Fruit fly (Drosophila melanogaster): ENCODE results near the gene Pgant35A.
A peak's percentile ranks its signal among the peaks of the same experiment; 100 is the strongest.

The Pgant35A gene

DNA sequence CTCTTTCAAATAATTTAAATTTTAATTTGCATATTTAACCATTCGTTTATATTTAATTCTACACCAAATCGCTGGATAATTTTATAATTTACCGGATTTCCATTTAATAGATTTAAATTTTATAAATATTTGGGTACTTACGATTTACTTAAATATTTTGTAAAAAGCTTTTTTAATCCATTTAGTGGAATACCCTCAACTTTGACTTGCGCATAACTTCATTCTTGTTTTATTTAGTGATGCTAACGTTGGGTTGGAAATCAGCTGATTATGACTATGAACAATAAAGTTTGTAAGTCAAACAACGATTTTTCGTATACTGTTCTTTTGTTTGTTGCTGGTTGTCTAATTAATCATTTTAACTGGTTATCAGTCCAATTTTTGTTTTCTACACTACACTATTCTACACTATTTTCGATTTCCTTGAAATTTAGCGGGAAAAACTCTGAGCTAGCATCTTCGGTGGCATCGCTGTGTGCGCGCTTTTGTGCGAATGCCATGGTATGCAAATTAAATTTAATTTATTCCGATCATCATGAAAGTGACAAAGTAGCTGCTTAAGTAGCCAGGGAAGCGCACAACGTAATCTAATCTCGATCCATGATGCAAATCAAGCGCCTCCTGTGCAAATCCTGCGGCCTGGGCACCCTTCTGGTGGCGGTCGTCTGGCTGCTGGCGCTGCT is at the start of gene Pgant35A:
Pgant35A (plus strand) TSS at position 473 of the 683 bp plus-strand sequence.
- TF ChIP-seq CG32006 (GFP tag; optimal IDR thresholded peaks at IDR 0.05) (peak; percentile 21), salr (GFP tag; optimal IDR thresholded peaks at IDR 0.05) (peak in 1 of 2 experiments; percentile 4), dac (GFP tag; optimal IDR thresholded peaks at IDR 0.05) (no peak), net (GFP tag; optimal IDR thresholded peaks at IDR 0.05) (no peak), Hr38 (GFP tag; optimal IDR thresholded peaks at IDR 0.05) (no peak), Ets96B (tag; optimal IDR thresholded peaks at IDR 0.05) (no peak), Hr4 (GFP tag; optimal IDR thresholded peaks at IDR 0.05) (peak; percentile 23), CG6854 (GFP tag; optimal IDR thresholded peaks at IDR 0.05) (no peak), Eip93F (GFP tag; optimal IDR thresholded peaks at IDR 0.05) (no peak), spab (GFP tag; optimal IDR thresholded peaks at IDR 0.05) (no peak), fd59A (GFP tag; optimal IDR thresholded peaks at IDR 0.05) (no peak), CG31627 (GFP tag; optimal IDR thresholded peaks at IDR 0.05) (peak; percentile 36), Sox102F (GFP tag; optimal IDR thresholded peaks at IDR 0.05) (peak; percentile 26), OdsH (GFP tag; optimal IDR thresholded peaks at IDR 0.05) (no peak), CG11902 (GFP tag; optimal IDR thresholded peaks at IDR 0.05) (no peak), CG3919 (GFP tag; optimal IDR thresholded peaks at IDR 0.05) (no peak), Ets21C (GFP tag; optimal IDR thresholded peaks at IDR 0.05) (no peak), Sox15 (GFP tag; optimal IDR thresholded peaks at IDR 0.05) (no peak), CG11762 (GFP tag; optimal IDR thresholded peaks at IDR 0.05; ENCODE audit: insufficient read depth) (no peak), Sox14 (GFP tag; optimal IDR thresholded peaks at IDR 0.05) (peak; percentile 35), Eip78C (GFP tag) (peak; percentile 40), pdm3 (GFP tag; optimal IDR thresholded peaks at IDR 0.05) (peak; percentile 38), CG11294 (GFP tag; IDR thresholded peaks at IDR 0.05) (no peak), Hr39 (GFP tag; optimal IDR thresholded peaks at IDR 0.05) (peak; percentile 30), Met (GFP tag; optimal IDR thresholded peaks at IDR 0.05) (peak; percentile 32), achi (GFP tag; optimal IDR thresholded peaks at IDR 0.05) (no peak), CG9139 (GFP tag; optimal IDR thresholded peaks at IDR 0.05) (no peak), CG10631 (GFP tag; optimal IDR thresholded peaks at IDR 0.05) (peak; percentile 28), fd85E (GFP tag; optimal IDR thresholded peaks at IDR 0.05) (no peak), CG34406 (GFP tag; optimal IDR thresholded peaks at IDR 0.05) (peak; percentile 50), CG8319 (GFP tag; optimal IDR thresholded peaks at IDR 0.05) (no peak), Blimp-1 (GFP tag; optimal IDR thresholded peaks at IDR 0.05) (no peak), ss (GFP tag; optimal IDR thresholded peaks at IDR 0.05) (peak in 1 of 2 experiments; percentile 2), CG8119 (GFP tag; IDR thresholded peaks at IDR 0.05) (peak; percentile 63; the same call in 2 of the 3 replicates), CG6163 (GFP tag; IDR thresholded peaks at IDR 0.05) (no peak), lz (GFP tag; optimal IDR thresholded peaks at IDR 0.05) (peak; percentile 32), topi (GFP tag; optimal IDR thresholded peaks at IDR 0.05) (peak; percentile 18), CG6792 (GFP tag; optimal IDR thresholded peaks at IDR 0.05) (no peak), svp (GFP tag) (peak; percentile 71), Smox (GFP tag; optimal IDR thresholded peaks at IDR 0.05) (peak; percentile 16), CG6808 (GFP tag; optimal IDR thresholded peaks at IDR 0.05) (no peak), fkh (GFP tag; optimal IDR thresholded peaks at IDR 0.05) (peak; percentile 37), CG8632 (GFP tag; optimal IDR thresholded peaks at IDR 0.05) (no peak), CG7368 (GFP tag; optimal IDR thresholded peaks at IDR 0.05) (no peak), CG1621 (tag; optimal IDR thresholded peaks at IDR 0.05) (no peak), cyc (GFP tag; optimal IDR thresholded peaks at IDR 0.05) (no peak), Lpt (GFP tag; optimal IDR thresholded peaks at IDR 0.05) (no peak), CG15336 (GFP tag; IDR thresholded peaks at IDR 0.05) (peak; percentile 52; the same call in 1 of the 2 replicates), acj6 (GFP tag; optimal IDR thresholded peaks at IDR 0.05) (peak; percentile 15), dsx (GFP tag; optimal IDR thresholded peaks at IDR 0.05; ENCODE audit: poor library complexity, severe bottlenecking) (peak; percentile 51), CG3032 (tag; optimal IDR thresholded peaks at IDR 0.05) (peak; percentile 20)
